Worm (Caenorhabditis elegans) whole organism, L1 larva: ENCODE data around the gene C10G8.8.

Experiments
- C34B4.2 ChIP-seq: sonication (generic microtip); optimal IDR thresholded peaks from 2 replicates; lab custom pipeline; 2017; ENCODE audit warnings: mild to moderate bottlenecking, missing genetic modification characterization, missing compliant biosample characterization
- F16B12.6 ChIP-seq: fragments of 150-350 bp; optimal IDR thresholded peaks from 2 replicates; lab custom pipeline; 2014; ENCODE audit warnings: missing biosample characterization, missing genetic modification characterization
- Y116A8C.19 ChIP-seq: sonication (generic microtip); optimal IDR thresholded peaks from 2 replicates; lab custom pipeline; 2016; ENCODE audit warnings: missing compliant biosample characterization, missing genetic modification characterization, borderline replicate concordance
- aha-1 ChIP-seq: fragments of 150-350 bp; optimal IDR thresholded peaks from 2 replicates; lab custom pipeline; 2014; ENCODE audit warnings: missing biosample characterization, missing genetic modification characterization
- alr-1 ChIP-seq: fragments of 200-800 bp; sonication (Bioruptor generic); optimal IDR thresholded peaks from 2 replicates; lab custom pipeline; 2018; ENCODE audit warnings: borderline replicate concordance, mild to moderate bottlenecking, missing genetic modification characterization, missing compliant biosample characterization
- blmp-1 ChIP-seq: fragments of 150-350 bp; optimal IDR thresholded peaks from 2 replicates; lab custom pipeline; 2014; ENCODE audit warnings: missing biosample characterization, missing genetic modification characterization
- ceh-63 ChIP-seq: fragments of 200-800 bp; sonication (Bioruptor generic); optimal IDR thresholded peaks from 2 replicates; lab custom pipeline; 2018; ENCODE audit warnings: mild to moderate bottlenecking, missing genetic modification characterization, missing compliant biosample characterization
- ceh-82 ChIP-seq, 3 experiments: fragments of 150-350 bp in 1 of 3; sonication (generic microtip) in 2 of 3; optimal IDR thresholded peaks; 2 replicates each; lab custom pipeline; 2014 to 2017; ENCODE audit warnings: missing biosample characterization in 3 of 3, missing genetic modification characterization in 3 of 3
- dpl-1 ChIP-seq, 3 experiments: fragments of 150-350 bp in 2 of 3; sonication (generic microtip) in 1 of 3; optimal IDR thresholded peaks; 2 replicates each; lab custom pipeline; 2014 to 2017; ENCODE audit warnings: missing biosample characterization in 3 of 3, missing genetic modification characterization in 3 of 3, missing genetic modification reagents in 3 of 3
- elt-2 ChIP-seq: sonication (generic microtip); optimal IDR thresholded peaks from 2 replicates; lab custom pipeline; 2016; ENCODE audit warnings: missing genetic modification characterization, mild to moderate bottlenecking, inconsistent platforms, missing compliant biosample characterization, missing genetic modification reagents
- lin-14 ChIP-seq: fragments of 200-800 bp; sonication (Bioruptor generic); optimal IDR thresholded peaks from 2 replicates; lab custom pipeline; 2018; ENCODE audit warnings: mild to moderate bottlenecking, missing genetic modification characterization, moderate library complexity, missing compliant biosample characterization
- lin-15B ChIP-seq: fragments of 150-350 bp; sonication (generic microtip); optimal IDR thresholded peaks from 3 replicates; lab custom pipeline; 2014; ENCODE audit warnings: missing biosample characterization, missing genetic modification characterization
- lin-35 ChIP-seq, 2 experiments: fragments of 150-350 bp; optimal IDR thresholded peaks; 2 replicates each; lab custom pipeline; 2014; ENCODE audit warnings: missing biosample characterization in 2 of 2, missing genetic modification characterization in 2 of 2, missing genetic modification reagents in 2 of 2
- lir-3 ChIP-seq: sonication (generic microtip); optimal IDR thresholded peaks from 2 replicates; lab custom pipeline; 2016; ENCODE audit warnings: mild to moderate bottlenecking, missing genetic modification characterization, moderate library complexity, missing compliant biosample characterization; ENCODE audit not compliant: poor library complexity
- lsy-2 ChIP-seq, 2 experiments: fragments of 150-350 bp; optimal IDR thresholded peaks; 2 replicates each; lab custom pipeline; 2014; ENCODE audit warnings: missing biosample characterization in 2 of 2, missing genetic modification characterization in 2 of 2
- mab-9 ChIP-seq: fragments of 200-800 bp; sonication (Bioruptor generic); IDR thresholded peaks from 2 replicates; pipeline ENCODE4 v1.3.6; 2022; ENCODE audit warnings: missing genetic modification reagents, missing genetic modification characterization, missing compliant biosample characterization
- mdl-1 ChIP-seq, 2 experiments: fragments of 150-350 bp; optimal IDR thresholded peaks; 2 replicates each; lab custom pipeline; 2014 to 2017; ENCODE audit warnings: missing biosample characterization in 2 of 2, missing genetic modification characterization in 2 of 2, inconsistent platforms in 1 of 2
- mep-1 ChIP-seq: fragments of 150-350 bp; optimal IDR thresholded peaks from 2 replicates; lab custom pipeline; 2014; ENCODE audit warnings: missing biosample characterization, missing genetic modification characterization
- nhr-12 ChIP-seq: sonication (generic microtip); optimal IDR thresholded peaks from 2 replicates; lab custom pipeline; 2017; ENCODE audit warnings: missing biosample characterization, missing genetic modification characterization
- nhr-20 ChIP-seq: sonication (generic microtip); optimal IDR thresholded peaks from 2 replicates; lab custom pipeline; 2016; ENCODE audit warnings: mild to moderate bottlenecking, missing genetic modification characterization, missing compliant biosample characterization
- nhr-28 ChIP-seq: fragments of 150-350 bp; optimal IDR thresholded peaks from 2 replicates; lab custom pipeline; 2014; ENCODE audit warnings: missing biosample characterization, missing genetic modification characterization
- nhr-47 ChIP-seq: sonication (generic microtip); optimal IDR thresholded peaks from 2 replicates; lab custom pipeline; 2016; ENCODE audit warnings: mild to moderate bottlenecking, missing genetic modification characterization, moderate library complexity, missing compliant biosample characterization
- nhr-71 ChIP-seq: sonication (generic microtip); optimal IDR thresholded peaks from 2 replicates; lab custom pipeline; 2016; ENCODE audit warnings: mild to moderate bottlenecking, missing genetic modification characterization, moderate library complexity, missing compliant biosample characterization
- nhr-77 ChIP-seq: fragments of 150-350 bp; optimal IDR thresholded peaks from 2 replicates; lab custom pipeline; 2014; ENCODE audit warnings: missing biosample characterization, missing genetic modification characterization
- nhr-85 ChIP-seq: sonication (generic microtip); peaks from one replicate; lab custom pipeline; 2016; ENCODE audit warnings: missing genetic modification characterization, inconsistent platforms, missing compliant biosample characterization
- nhr-90 ChIP-seq: sonication (generic microtip); optimal IDR thresholded peaks from 2 replicates; lab custom pipeline; 2016; ENCODE audit warnings: mild to moderate bottlenecking, missing genetic modification characterization, missing compliant biosample characterization; ENCODE audit not compliant: poor library complexity
- pag-3 ChIP-seq: sonication (generic microtip); optimal IDR thresholded peaks from 2 replicates; lab custom pipeline; 2017; ENCODE audit warnings: missing genetic modification characterization, mild to moderate bottlenecking, missing compliant biosample characterization, antibody characterized with exemption, borderline replicate concordance; ENCODE audit not compliant: insufficient read depth
- pqm-1 ChIP-seq: sonication (generic microtip); optimal IDR thresholded peaks from 3 replicates; lab custom pipeline; 2017; ENCODE audit warnings: missing biosample characterization, missing genetic modification characterization
- rnt-1 ChIP-seq: sonication (generic microtip); optimal IDR thresholded peaks from 2 replicates; lab custom pipeline; 2016; ENCODE audit warnings: mild to moderate bottlenecking, missing genetic modification characterization, moderate library complexity, missing compliant biosample characterization
- skn-1 ChIP-seq: fragments of 150-350 bp; optimal IDR thresholded peaks from 2 replicates; lab custom pipeline; 2014; ENCODE audit warnings: missing biosample characterization, missing genetic modification characterization
- snpc-4 ChIP-seq: fragments of 150-350 bp; optimal IDR thresholded peaks from 2 replicates; lab custom pipeline; 2014; ENCODE audit warnings: missing biosample characterization, missing genetic modification characterization
- snu-23 ChIP-seq: sonication (generic microtip); optimal IDR thresholded peaks from 2 replicates; lab custom pipeline; 2016; ENCODE audit warnings: missing genetic modification characterization, missing compliant biosample characterization
- swsn-7 ChIP-seq: sonication (generic microtip); optimal IDR thresholded peaks from 2 replicates; lab custom pipeline; 2016; ENCODE audit warnings: missing genetic modification characterization, missing compliant biosample characterization
- unc-30 ChIP-seq: sonication (generic microtip); optimal IDR thresholded peaks from 2 replicates; lab custom pipeline; 2017; ENCODE audit warnings: missing biosample characterization, missing genetic modification characterization
- unc-86 ChIP-seq: sonication (generic microtip); optimal IDR thresholded peaks from 2 replicates; lab custom pipeline; 2016; ENCODE audit warnings: missing genetic modification characterization, missing compliant biosample characterization
- xbp-1 ChIP-seq: sonication (generic microtip); optimal IDR thresholded peaks from 2 replicates; lab custom pipeline; 2016; ENCODE audit warnings: missing genetic modification characterization, missing compliant biosample characterization
- ztf-11 ChIP-seq, 2 experiments: sonication (generic microtip); optimal IDR thresholded peaks; 2 replicates each; lab custom pipeline; 2016 to 2017; ENCODE audit warnings: missing genetic modification characterization in 2 of 2, missing biosample characterization in 1 of 2, missing compliant biosample characterization in 1 of 2

Gene C10G8.8

ce11 chrV:5329677-5330266 is 1.6 kb upstream of the C10G8.8 start (continued):
- TF ChIP-seq nhr-47 (tag; lab: Kevin White, UChicago): peak; percentile 28
- TF ChIP-seq snpc-4: peak; percentile 6
- TF ChIP-seq nhr-90 (tag; lab: Kevin White, UChicago): peak; percentile 67
- TF ChIP-seq lsy-2 (tag; optimal IDR thresholded peaks at IDR 0.05; lab: Kevin White, UChicago): peak in 1 of 2 experiments; percentile 39
- peak; percentile 51 for TF ChIP-seq nhr-71 (tag; lab: Kevin White, UChicago)
- no peak for TF ChIP-seq mab-9 (GFP tag; lab: Robert Waterston, UW)
- peak; percentile 45 for TF ChIP-seq nhr-77
- TF ChIP-seq pag-3 (tag; lab: Kevin White, UChicago): peak; percentile 85
- no peak for TF ChIP-seq F16B12.6
- peak; percentile 36 for TF ChIP-seq rnt-1 (tag; lab: Kevin White, UChicago)
- no peak for TF ChIP-seq pqm-1
- peak; percentile 59 for TF ChIP-seq mep-1 (tag; lab: Kevin White, UChicago)
- TF ChIP-seq snu-23 (GFP tag; lab: Kevin White, UChicago): peak; percentile 50
- peak; percentile 66 for TF ChIP-seq nhr-85 (tag; lab: Kevin White, UChicago)
- TF ChIP-seq nhr-28: no peak
- TF ChIP-seq nhr-20 (tag; lab: Kevin White, UChicago): peak; percentile 60
- peak; percentile 46 for TF ChIP-seq elt-2 (tag; lab: Kevin White, UChicago)
- no peak for TF ChIP-seq ceh-82 (tag; optimal IDR thresholded peaks at IDR 0.05; lab: Kevin White, UChicago)
- no peak for TF ChIP-seq aha-1
- TF ChIP-seq skn-1 (tag; lab: Kevin White, UChicago): no peak
- peak; percentile 93 for TF ChIP-seq blmp-1 (tag; lab: Kevin White, UChicago)
- peak in 1 of 2 experiments; percentile 6 for TF ChIP-seq lin-35 (GFP tag; optimal IDR thresholded peaks at IDR 0.05; lab: Kevin White, UChicago)
- no peak for TF ChIP-seq ceh-63 (GFP tag; lab: Kevin White, UChicago)
- peak; percentile 86 for TF ChIP-seq lin-14 (GFP tag; lab: Kevin White, UChicago)
- TF ChIP-seq unc-30 (tag; lab: Kevin White, UChicago): no peak

- TF ChIP-seq Y116A8C.19 (tag; lab: Kevin White, UChicago) (no peak), swsn-7 (no peak), nhr-85 (tag; lab: Kevin White, UChicago) (peak; percentile 18)
- TF ChIP-seq, all 84 proteins: peak for 1
Measured at ce11 chrV:5324566-5324965, 3.6 kb downstream of the C10G8.8 start, which contains the start of gene ceh-33. ceh-33 (minus strand) TSS chrV:5324666.

- TF ChIP-seq lsy-2 (tag; optimal IDR thresholded peaks at IDR 0.05; lab: Kevin White, UChicago): peak in 1 of 2 experiments; percentile 55
- TF ChIP-seq rnt-1 (tag; lab: Kevin White, UChicago): no peak
Measured at ce11 chrV:5322815-5323214, 5.4 kb downstream of the C10G8.8 start.

- TF ChIP-seq nhr-85 (tag; lab: Kevin White, UChicago): peak; percentile 6
- TF ChIP-seq ztf-11 (tag; optimal IDR thresholded peaks at IDR 0.05; lab: Kevin White, UChicago): no peak
Measured at ce11 chrV:5319477-5319876, 8.7 kb downstream of the C10G8.8 start, which contains the start of gene ceh-34. ceh-34 (minus strand) TSS chrV:5319577.

ce11 chrV:5318349-5318748 is 9.9 kb downstream of the C10G8.8 start:
- TF ChIP-seq alr-1 (tag; lab: Kevin White, UChicago): no peak
- TF ChIP-seq xbp-1 (tag; lab: Kevin White, UChicago): no peak
- TF ChIP-seq lir-3: no peak
- no peak for TF ChIP-seq nhr-12 (tag; lab: Kevin White, UChicago)
- TF ChIP-seq mdl-1 (tag; optimal IDR thresholded peaks at IDR 0.05; lab: Kevin White, UChicago): no peak
- no peak for TF ChIP-seq C34B4.2 (tag; lab: Kevin White, UChicago)
- TF ChIP-seq lin-15B (tag; lab: Kevin White, UChicago): no peak
- no peak for TF ChIP-seq unc-86 (tag; lab: Kevin White, UChicago)
- no peak for TF ChIP-seq aha-1
- no peak for TF ChIP-seq dpl-1 (GFP tag; optimal IDR thresholded peaks at IDR 0.05; lab: Kevin White, UChicago)
